Fruit fly (Drosophila melanogaster) whole organism, embryonic: ENCODE measurements around the gene Ugt36F1.

Source experiments
- Adf1 ChIP-seq: fragments of 200-800 bp; sonication (Bioruptor generic); IDR thresholded peaks from 2 replicates; pipeline ENCODE4 v1.3.6; 2022; ENCODE audit warnings: missing biosample characterization, missing genetic modification characterization
- BEAF-32 ChIP-seq: fragments of 200-800 bp; sonication (Bioruptor generic); optimal IDR thresholded peaks from 3 replicates; lab custom pipeline; 2017; ENCODE audit warnings: missing biosample characterization, missing genetic modification characterization, mild to moderate bottlenecking, moderate library complexity, missing genetic modification reagents
- Bgb ChIP-seq: fragments of 200-800 bp; sonication (Bioruptor generic); IDR thresholded peaks from 2 replicates; pipeline ENCODE4 v1.3.6; 2022; ENCODE audit warnings: missing biosample characterization, missing genetic modification characterization; ENCODE audit not compliant: partially characterized antibody
- Blimp-1 ChIP-seq: fragments of 200-800 bp; sonication (Bioruptor generic); optimal IDR thresholded peaks from 3 replicates; lab custom pipeline; 2018; ENCODE audit warnings: missing biosample characterization, missing genetic modification characterization, mild to moderate bottlenecking, moderate library complexity, missing genetic modification reagents
- CG10147 ChIP-seq: fragments of 200-800 bp; sonication (Bioruptor generic); optimal IDR thresholded peaks from 2 replicates; lab custom pipeline; 2019; ENCODE audit warnings: missing biosample characterization, mild to moderate bottlenecking, missing genetic modification characterization, moderate library complexity
- CG12769 ChIP-seq: fragments of 200-800 bp; sonication (Bioruptor generic); optimal IDR thresholded peaks from 2 replicates; lab custom pipeline; 2019; ENCODE audit warnings: missing biosample characterization, mild to moderate bottlenecking, missing genetic modification characterization, moderate library complexity
- CG14710 ChIP-seq: fragments of 200-800 bp; sonication (Bioruptor generic); optimal IDR thresholded peaks from 3 replicates; lab custom pipeline; 2019; ENCODE audit warnings: missing biosample characterization, mild to moderate bottlenecking, missing genetic modification characterization, moderate library complexity
- CG15601 ChIP-seq: fragments of 200-800 bp; sonication (Bioruptor generic); optimal IDR thresholded peaks from 3 replicates; lab custom pipeline; 2019; ENCODE audit warnings: missing biosample characterization, mild to moderate bottlenecking, missing genetic modification characterization, moderate library complexity
- CG31365 ChIP-seq: fragments of 200-800 bp; sonication (Bioruptor generic); optimal IDR thresholded peaks from 2 replicates; lab custom pipeline; 2018; ENCODE audit warnings: missing biosample characterization, mild to moderate bottlenecking, missing genetic modification characterization
- CG32532 ChIP-seq: fragments of 200-800 bp; sonication (Bioruptor generic); IDR thresholded peaks from 2 replicates; pipeline ENCODE4 v1.3.6; 2022; ENCODE audit warnings: missing biosample characterization, missing genetic modification characterization
- CG33213 ChIP-seq: fragments of 200-800 bp; sonication (Bioruptor generic); optimal IDR thresholded peaks from 3 replicates; lab custom pipeline; 2016; ENCODE audit warnings: missing biosample characterization, missing genetic modification characterization
- CG8290 ChIP-seq, 3 experiments: fragments of 200-800 bp; sonication (Bioruptor generic); optimal IDR thresholded peaks; 2 replicates each; lab custom pipeline; 2016 to 2019; ENCODE audit warnings: missing biosample characterization in 3 of 3, missing genetic modification characterization in 3 of 3, mild to moderate bottlenecking in 2 of 3, moderate library complexity in 1 of 3
- CG8478 ChIP-seq: fragments of >200 bp; optimal IDR thresholded peaks from 2 replicates; lab custom pipeline; 2018
- CrebB ChIP-seq: fragments of 200-800 bp; sonication (Bioruptor generic); optimal IDR thresholded peaks from 3 replicates; lab custom pipeline; 2018; ENCODE audit warnings: missing biosample characterization, mild to moderate bottlenecking, missing genetic modification characterization
- Dip3 ChIP-seq: fragments of 200-800 bp; sonication (Bioruptor generic); optimal IDR thresholded peaks from 3 replicates; lab custom pipeline; 2016; ENCODE audit warnings: missing biosample characterization, missing genetic modification characterization
- E2f1 ChIP-seq: fragments of 200-800 bp; sonication (Bioruptor generic); IDR thresholded peaks from 2 replicates; pipeline ENCODE4 v1.3.6; 2022; ENCODE audit warnings: missing biosample characterization, missing genetic modification characterization
- Elba2 ChIP-seq: fragments of 200-800 bp; sonication (Bioruptor generic); optimal IDR thresholded peaks from 3 replicates; lab custom pipeline; 2016; ENCODE audit warnings: missing biosample characterization, missing genetic modification characterization
- Ets65A ChIP-seq: fragments of 200-800 bp; sonication (Bioruptor generic); peaks from one replicate; lab custom pipeline; 2016; ENCODE audit warnings: missing biosample characterization, missing genetic modification characterization
- HLH3B ChIP-seq: fragments of 200-800 bp; sonication (Bioruptor generic); IDR thresholded peaks from 2 replicates; pipeline ENCODE4 v1.3.6; 2022; ENCODE audit warnings: missing biosample characterization, missing genetic modification characterization
- HmgZ ChIP-seq: fragments of 200-800 bp; sonication (Bioruptor generic); optimal IDR thresholded peaks from 2 replicates; lab custom pipeline; 2018; ENCODE audit warnings: missing biosample characterization, mild to moderate bottlenecking, missing genetic modification characterization
- Jarid2 ChIP-seq: fragments of 200-800 bp; sonication (Bioruptor generic); optimal IDR thresholded peaks from 3 replicates; lab custom pipeline; 2017; ENCODE audit warnings: mild to moderate bottlenecking, missing biosample characterization, missing genetic modification reagents, missing genetic modification characterization
- MESR4 ChIP-seq: fragments of 200-800 bp; sonication (Bioruptor generic); optimal IDR thresholded peaks from 2 replicates; lab custom pipeline; 2018; ENCODE audit warnings: missing biosample characterization, mild to moderate bottlenecking, missing genetic modification characterization, moderate library complexity
- Med ChIP-seq: fragments of 200-800 bp; sonication (Bioruptor generic); peaks from one replicate; lab custom pipeline; 2016; ENCODE audit warnings: missing biosample characterization, missing genetic modification characterization, mild to moderate bottlenecking, inconsistent platforms, moderate library complexity
- Pdp1 ChIP-seq, 2 experiments: fragments of 200-800 bp; sonication (Bioruptor generic); optimal IDR thresholded peaks; 3 replicates each; lab custom pipeline; 2016; ENCODE audit warnings: missing biosample characterization in 2 of 2, missing genetic modification characterization in 2 of 2, mild to moderate bottlenecking in 1 of 2, moderate library complexity in 1 of 2
- Sry-β ChIP-seq: fragments of 200-800 bp; sonication (Bioruptor generic); optimal IDR thresholded peaks from 2 replicates; lab custom pipeline; 2018; ENCODE audit warnings: missing biosample characterization, mild to moderate bottlenecking, missing genetic modification characterization, moderate library complexity
- aop ChIP-seq: fragments of 200-800 bp; sonication (Bioruptor generic); IDR thresholded peaks from 2 replicates; pipeline ENCODE4 v1.3.6; 2022; ENCODE audit warnings: missing biosample characterization, missing genetic modification characterization
- ase ChIP-seq: fragments of 200-800 bp; sonication (Bioruptor generic); IDR thresholded peaks from 3 replicates; pipeline ENCODE4 v1.3.6; 2022; ENCODE audit warnings: missing biosample characterization, missing genetic modification characterization
- bigmax ChIP-seq: fragments of 200-800 bp; sonication (Bioruptor generic); optimal IDR thresholded peaks from 2 replicates; lab custom pipeline; 2018; ENCODE audit warnings: missing biosample characterization, mild to moderate bottlenecking, missing genetic modification characterization
- cwo ChIP-seq: fragments of 200-800 bp; sonication (Bioruptor generic); optimal IDR thresholded peaks from 3 replicates; lab custom pipeline; 2017; ENCODE audit warnings: missing biosample characterization, missing genetic modification characterization, mild to moderate bottlenecking, moderate library complexity, missing genetic modification reagents
- da ChIP-seq: fragments of 200-800 bp; sonication (Bioruptor generic); optimal IDR thresholded peaks from 2 replicates; lab custom pipeline; 2016; ENCODE audit warnings: missing biosample characterization, missing genetic modification characterization
- dan ChIP-seq: fragments of 200-800 bp; sonication (Bioruptor generic); IDR thresholded peaks from 2 replicates; pipeline ENCODE4 v1.3.6; 2022; ENCODE audit warnings: missing biosample characterization, missing genetic modification characterization
- dpn ChIP-seq, 2 experiments: fragments of 200-800 bp; sonication (Bioruptor generic); optimal IDR thresholded peaks; 3 replicates each; lab custom pipeline; 2016; ENCODE audit warnings: missing biosample characterization in 2 of 2, missing genetic modification characterization in 2 of 2
- fd3F ChIP-seq: fragments of 200-800 bp; sonication (Bioruptor generic); optimal IDR thresholded peaks from 2 replicates; lab custom pipeline; 2018; ENCODE audit warnings: missing biosample characterization, mild to moderate bottlenecking, missing genetic modification characterization, moderate library complexity
- ftz-f1 ChIP-seq: fragments of 200-800 bp; sonication (Bioruptor generic); optimal IDR thresholded peaks from 2 replicates; lab custom pipeline; 2016; ENCODE audit warnings: missing biosample characterization, missing genetic modification characterization
- gcm ChIP-seq: fragments of 200-800 bp; sonication (Bioruptor generic); optimal IDR thresholded peaks from 2 replicates; lab custom pipeline; 2019; ENCODE audit warnings: missing biosample characterization, mild to moderate bottlenecking, missing genetic modification characterization, moderate library complexity
- grau ChIP-seq: fragments of 200-800 bp; optimal IDR thresholded peaks from 3 replicates; lab custom pipeline; 2019; ENCODE audit warnings: missing biosample characterization, mild to moderate bottlenecking, missing genetic modification characterization, moderate library complexity
- kni ChIP-seq: fragments of 200-800 bp; sonication (Bioruptor generic); optimal IDR thresholded peaks from 3 replicates; lab custom pipeline; 2017; ENCODE audit warnings: mild to moderate bottlenecking, missing biosample characterization, missing genetic modification reagents, missing genetic modification characterization
- lab ChIP-seq: fragments of 200-800 bp; sonication (Bioruptor generic); optimal IDR thresholded peaks from 3 replicates; lab custom pipeline; 2017; ENCODE audit warnings: missing biosample characterization, missing genetic modification characterization, mild to moderate bottlenecking, moderate library complexity, missing genetic modification reagents
- lbe ChIP-seq: fragments of 200-800 bp; sonication (Bioruptor generic); optimal IDR thresholded peaks from 2 replicates; lab custom pipeline; 2016; ENCODE audit warnings: missing biosample characterization, mild to moderate bottlenecking, missing genetic modification characterization
- mld ChIP-seq: fragments of 200-800 bp; sonication (Bioruptor generic); IDR thresholded peaks from 3 replicates; pipeline ENCODE4 v1.3.6; 2022; ENCODE audit warnings: missing biosample characterization, missing genetic modification characterization; ENCODE audit not compliant: partially characterized antibody
- nom ChIP-seq: fragments of 200-800 bp; sonication (Bioruptor generic); optimal IDR thresholded peaks from 2 replicates; lab custom pipeline; 2017; ENCODE audit warnings: missing biosample characterization, missing genetic modification characterization, mild to moderate bottlenecking, moderate library complexity, missing genetic modification reagents
- oc ChIP-seq: fragments of 200-800 bp; sonication (Bioruptor generic); optimal IDR thresholded peaks from 2 replicates; lab custom pipeline; 2018; ENCODE audit warnings: missing biosample characterization, mild to moderate bottlenecking, missing genetic modification characterization, moderate library complexity
- rib ChIP-seq: fragments of 200-800 bp; sonication (Bioruptor generic); IDR thresholded peaks from 2 replicates; pipeline ENCODE4 v1.3.6; 2022; ENCODE audit warnings: missing biosample characterization, missing genetic modification characterization
- row ChIP-seq: fragments of 200-800 bp; sonication (Bioruptor generic); IDR thresholded peaks from 3 replicates; pipeline ENCODE4 v1.3.6; 2022; ENCODE audit warnings: missing biosample characterization, missing genetic modification characterization
- stc ChIP-seq: fragments of 200-800 bp; sonication (Bioruptor generic); IDR thresholded peaks from 2 replicates; pipeline ENCODE4 v1.3.6; 2022; ENCODE audit warnings: missing biosample characterization, missing genetic modification characterization
- unc-4 ChIP-seq: fragments of 200-800 bp; sonication (Bioruptor generic); IDR thresholded peaks from 2 replicates; pipeline ENCODE4 v1.3.6; 2022; ENCODE audit warnings: missing biosample characterization, missing genetic modification characterization; ENCODE audit not compliant: partially characterized antibody
- vvl ChIP-seq: fragments of 200-800 bp; sonication (Bioruptor generic); IDR thresholded peaks from 2 replicates; pipeline ENCODE4 v1.3.6; 2022; ENCODE audit warnings: missing biosample characterization, missing genetic modification characterization
- wek ChIP-seq: fragments of 200-800 bp; sonication (Bioruptor generic); optimal IDR thresholded peaks from 3 replicates; lab custom pipeline; 2018; ENCODE audit warnings: missing biosample characterization, mild to moderate bottlenecking, missing genetic modification characterization, moderate library complexity

Ugt36F1 gene

DNA sequence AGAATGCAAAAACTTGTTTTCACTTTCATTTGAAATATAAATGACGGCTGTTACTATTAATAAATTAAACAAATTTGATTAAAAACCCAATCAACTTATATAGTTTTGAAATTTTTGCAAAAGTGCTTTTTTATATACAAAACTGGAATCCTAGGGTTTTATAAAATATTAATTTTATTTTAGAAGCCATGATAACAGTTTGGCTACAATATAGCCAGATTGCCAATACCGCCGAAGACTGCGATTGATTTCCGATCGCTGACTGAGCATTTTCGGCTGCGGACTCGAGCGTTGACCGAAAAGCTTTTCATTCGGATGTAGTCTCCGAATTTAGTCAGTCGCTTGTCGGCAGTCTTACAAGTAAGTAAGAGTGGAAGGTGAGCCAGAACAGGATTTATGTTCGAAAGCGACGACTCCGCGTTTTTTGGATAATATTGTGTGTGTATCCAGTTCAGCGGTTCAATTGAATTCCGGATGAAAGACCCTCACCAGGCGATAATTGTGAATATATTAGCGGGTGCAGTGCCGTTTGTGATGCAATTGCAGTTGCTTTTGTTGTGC is 4.2 kb downstream of the Ugt36F1 start, which contains the start of gene Ugt36D1 (continued):
- TF ChIP-seq row (GFP tag; lab: Robert Waterston, UW) (peak; percentile 72), CG14710 (tag; lab: Kevin White, UChicago) (peak; percentile 10), lbe (GFP tag; lab: Kevin White, UChicago) (peak; percentile 50), cwo (GFP tag; lab: Kevin White, UChicago) (peak; percentile 57), da (GFP tag; lab: Kevin White, UChicago) (no peak), grau (tag; lab: Kevin White, UChicago) (no peak), Blimp-1 (peak; percentile 72), CrebB (tag; lab: Kevin White, UChicago) (peak; percentile 4), unc-4 (no peak), CG32532 (GFP tag; lab: Robert Waterston, UW) (0 out of 2 replicates have a peak, but pooled peaks have one; percentile 24), Ets65A (GFP tag; lab: Kevin White, UChicago) (no peak), fd3F (no peak), CG31365 (tag; lab: Kevin White, UChicago) (peak; percentile 10), gcm (no peak), lab (GFP tag; lab: Kevin White, UChicago) (peak; percentile 32), MESR4 (GFP tag; lab: Kevin White, UChicago) (no peak), Bgb (GFP tag; lab: Robert Waterston, UW) (peak; percentile 52), CG12769 (tag; lab: Kevin White, UChicago) (peak; percentile 50), HLH3B (GFP tag; lab: Robert Waterston, UW) (peak; percentile 30; the same call in 1 of the 2 replicates), mld (0 out of 3 replicates have a peak, but pooled peaks have one; percentile 48), vvl (GFP tag; lab: Robert Waterston, UW) (0 out of 2 replicates have a peak, but pooled peaks have one; percentile 37), HmgZ (peak; percentile 6), CG10147 (GFP tag; lab: Kevin White, UChicago) (peak; percentile 28), CG15601 (tag; lab: Kevin White, UChicago) (no peak), CG33213 (GFP tag; lab: Kevin White, UChicago) (no peak), aop (peak; percentile 67; the same call in 1 of the 2 replicates), oc (peak; percentile 27), Pdp1 (GFP tag; optimal IDR thresholded peaks at IDR 0.05; lab: Kevin White, UChicago) (peak in 1 of 2 experiments; percentile 80), ftz-f1 (GFP tag; lab: Kevin White, UChicago) (peak; percentile 53), nom (GFP tag; lab: Kevin White, UChicago) (peak; percentile 15), rib (GFP tag; lab: Robert Waterston, UW) (0 out of 2 replicates have a peak, but pooled peaks have one; percentile 26), BEAF-32 (GFP tag; lab: Kevin White, UChicago) (no peak), dpn (GFP tag; optimal IDR thresholded peaks at IDR 0.05; lab: Kevin White, UChicago) (peak in 1 of 2 experiments; percentile 0), E2f1 (peak; percentile 36; the same call in 1 of the 2 replicates), dan (GFP tag; lab: Robert Waterston, UW) (no peak), CG8478 (lab: Kevin White, UChicago) (no peak), Jarid2 (GFP tag; lab: Kevin White, UChicago) (peak; percentile 83), Elba2 (no peak), kni (GFP tag; lab: Kevin White, UChicago) (peak; percentile 36), stc (GFP tag; lab: Robert Waterston, UW) (peak; percentile 23; the same call in 1 of the 2 replicates), ase (GFP tag; lab: Robert Waterston, UW) (no peak), Adf1 (GFP tag; lab: Robert Waterston, UW) (peak; percentile 29; the same call in 1 of the 2 replicates), Med (GFP tag; lab: Kevin White, UChicago) (peak; percentile 88), wek (GFP tag; lab: Kevin White, UChicago) (peak; percentile 8), bigmax (no peak), Sry-β (GFP tag; lab: Kevin White, UChicago) (peak; percentile 93), CG8290 (GFP tag; optimal IDR thresholded peaks at IDR 0.05; lab: Kevin White, UChicago) (no peak), CG8290 (tag; optimal IDR thresholded peaks at IDR 0.05; lab: Kevin White, UChicago) (peak in 1 of 2 experiments; percentile 47), Dip3 (GFP tag; lab: Kevin White, UChicago) (no peak)
